Fruit fly (Drosophila melanogaster): ENCODE data around the gene GstO2.
A peak's percentile ranks its signal among the peaks of the same experiment; 100 is the strongest.

DNA sequence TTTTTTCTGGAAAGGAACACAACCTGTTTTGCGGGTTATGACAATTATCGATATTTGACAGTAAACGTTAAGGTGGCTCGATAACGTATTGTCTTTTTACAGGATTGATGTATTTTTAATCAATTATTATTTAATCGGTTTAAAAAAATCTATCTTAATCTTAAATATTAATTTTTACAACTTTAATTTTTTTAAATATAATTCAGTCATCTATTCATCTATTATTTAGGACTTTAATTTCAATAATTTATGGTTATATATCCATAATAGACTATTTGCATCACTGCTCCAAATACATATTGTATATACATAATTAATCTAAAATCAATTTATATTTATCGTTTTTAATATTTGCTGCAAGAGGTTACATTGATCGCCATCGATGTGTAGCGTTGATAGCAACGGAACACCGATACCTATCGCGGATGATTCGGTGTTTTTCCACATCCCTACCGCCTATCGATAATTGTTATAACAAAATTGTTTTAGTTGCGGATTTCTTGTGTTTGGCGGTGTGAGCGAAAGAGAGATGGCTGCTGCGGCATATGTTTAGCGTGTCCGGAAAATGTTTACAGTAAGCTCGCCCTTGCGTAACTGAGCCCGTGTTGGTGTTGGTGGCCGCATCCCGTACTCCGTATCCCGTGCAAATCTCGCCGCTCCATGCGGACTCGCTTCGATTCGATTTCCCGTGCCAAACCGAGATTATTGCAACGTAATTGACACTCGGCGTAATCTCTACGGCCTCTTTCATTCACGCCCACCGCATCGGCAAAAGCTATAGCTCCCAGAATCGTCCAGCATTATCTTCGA, 1.7 kb upstream of the GstO2 start, which contains the start of the genes GstO1 and foi:
- TF ChIP-seq CG15710 (tag; optimal IDR thresholded peaks at IDR 0.05) (peak; percentile 14), D1 (tag; optimal IDR thresholded peaks at IDR 0.05) (no peak), Snoo (tag; optimal IDR thresholded peaks at IDR 0.05) (peak; percentile 5), CG4496 (GFP tag; IDR thresholded peaks at IDR 0.05) (peak; percentile 38; the same call in 2 of the 3 replicates), Pif1A (GFP tag; optimal IDR thresholded peaks at IDR 0.05) (no peak), CG12605 (GFP tag; IDR thresholded peaks at IDR 0.05) (no peak), CG32121 (GFP tag; IDR thresholded peaks at IDR 0.05) (0 out of 2 replicates have a peak, but pooled peaks have one; percentile 24), EcR (GFP tag; optimal IDR thresholded peaks at IDR 0.05) (no peak), CG17806 (tag; optimal IDR thresholded peaks at IDR 0.05) (no peak)
